Worm (Caenorhabditis elegans): ENCODE results near the gene ZC449.4.

Gene ZC449.4

ce11 chrX:5073895-5074294 is 40.1 kb upstream of the ZC449.4 start:
- TF ChIP-seq nfyb-1 (GFP tag; IDR thresholded peaks at IDR 0.05) (no peak), F57A8.1 (GFP tag; optimal IDR thresholded peaks at IDR 0.05) (no peak), ceh-91 (GFP tag; IDR thresholded peaks at IDR 0.05) (no peak), snpc-1.1 (tag; optimal IDR thresholded peaks at IDR 0.05; ENCODE audit: insufficient read depth) (no peak), hlh-12 (tag; optimal IDR thresholded peaks at IDR 0.05) (no peak), ztf-18 (tag; optimal IDR thresholded peaks at IDR 0.05) (no peak), ztf-6 (GFP tag; IDR thresholded peaks at IDR 0.05) (no peak), ceh-40 (GFP tag; IDR thresholded peaks at IDR 0.05) (no peak), nfya-1 (tag; optimal IDR thresholded peaks at IDR 0.05; ENCODE audit: borderline replicate concordance, insufficient read depth) (no peak), ceh-58 (GFP tag; IDR thresholded peaks at IDR 0.05) (no peak), bed-2 (GFP tag; IDR thresholded peaks at IDR 0.05) (no peak), ccch-3 (GFP tag; optimal IDR thresholded peaks at IDR 0.05) (no peak)

ce11 chrX:5071025-5071424 is 37.3 kb upstream of the ZC449.4 start:
- TF ChIP-seq nfyb-1 (GFP tag; IDR thresholded peaks at IDR 0.05): no peak

- TF ChIP-seq tbx-9 (tag; optimal IDR thresholded peaks at IDR 0.05; ENCODE audit: borderline replicate concordance) (no peak), ZK185.1 (tag; optimal IDR thresholded peaks at IDR 0.05; ENCODE audit: poor library complexity, severe bottlenecking) (no peak), ama-1 (optimal IDR thresholded peaks at IDR 0.05) (no peak), ama-1 (GFP tag; optimal IDR thresholded peaks at IDR 0.05) (no peak), ets-4 (GFP tag; optimal IDR thresholded peaks at IDR 0.05) (no peak), lir-1 (GFP tag; conservative IDR thresholded peaks at IDR 0.05) (no peak), hrde-1 (tag; optimal IDR thresholded peaks at IDR 0.05; ENCODE audit: borderline replicate concordance) (no peak), lin-54 (GFP tag; optimal IDR thresholded peaks at IDR 0.05) (no peak), aptf-3 (GFP tag; IDR thresholded peaks at IDR 0.05) (no peak), egl-18 (GFP tag; IDR thresholded peaks at IDR 0.05) (no peak), him-1 (tag; optimal IDR thresholded peaks at IDR 0.05) (no peak), sptf-2 (GFP tag; optimal IDR thresholded peaks at IDR 0.05) (no peak), Y67H2A.10 (GFP tag; conservative IDR thresholded peaks at IDR 0.05) (no peak), athp-1 (tag; optimal IDR thresholded peaks at IDR 0.05) (no peak), egrh-3 (GFP tag; IDR thresholded peaks at IDR 0.05) (no peak), F57C9.4 (tag; optimal IDR thresholded peaks at IDR 0.05) (no peak), B0019.2 (GFP tag; conservative IDR thresholded peaks at IDR 0.05) (no peak), attf-3 (GFP tag; conservative IDR thresholded peaks at IDR 0.05) (no peak), Y95B8A.8 (GFP tag; IDR thresholded peaks at IDR 0.05) (no peak), F22D6.2 (tag; optimal IDR thresholded peaks at IDR 0.05) (no peak)
Observed at ce11 chrX:5067796-5068195, 34.0 kb upstream of the ZC449.4 start, which contains the start of gene clc-7. clc-7 (plus strand) TSS chrX:5068096.

ce11 chrX:5066570-5066969 is 32.8 kb upstream of the ZC449.4 start:
- TF ChIP-seq repo-1 (tag; optimal IDR thresholded peaks at IDR 0.05) (no peak), ceh-79 (tag; optimal IDR thresholded peaks at IDR 0.05) (no peak), F39B2.1 (GFP tag; IDR thresholded peaks at IDR 0.05) (no peak)
